Worm (Caenorhabditis elegans) whole organism, L4 larva: ENCODE measurements around the gene Y59A8B.25.
A peak's percentile ranks its signal among the peaks of the same experiment; 100 is the strongest.
"Not testable (repeated sequence)": the region's sequence is repeated elsewhere in the genome, so short reads cannot be mapped to it uniquely, and the experiment has no call there.

Source experiments
- F44E2.7 ChIP-seq: fragments of 200-800 bp; sonication (Bioruptor generic); IDR thresholded peaks from 2 replicates; pipeline ENCODE4 v2.1.2; 2022; ENCODE audit warnings: missing genetic modification characterization, missing compliant biosample characterization
- T20F7.1 ChIP-seq: fragments of 200-800 bp; sonication (Bioruptor generic); optimal IDR thresholded peaks from 2 replicates; lab custom pipeline; 2018; ENCODE audit warnings: mild to moderate bottlenecking, missing genetic modification characterization, missing compliant biosample characterization
- T26A8.4 ChIP-seq: fragments of 200-800 bp; sonication (Bioruptor generic); IDR thresholded peaks from 2 replicates; pipeline ENCODE4 v1.3.6; 2022; ENCODE audit warnings: missing genetic modification characterization, missing compliant biosample characterization
- Y75B8A.6 ChIP-seq: fragments of 200-800 bp; sonication (Bioruptor generic); IDR thresholded peaks from 2 replicates; pipeline ENCODE4 v1.3.6; 2022; ENCODE audit warnings: missing genetic modification reagents, missing genetic modification characterization, missing compliant biosample characterization
- ZK546.5 ChIP-seq, 2 experiments: sonication (generic microtip); optimal IDR thresholded peaks; 2 replicates each; lab custom pipeline; 2017; ENCODE audit warnings: missing biosample characterization in 2 of 2, missing genetic modification characterization in 2 of 2
- aha-1 ChIP-seq: fragments of 150-350 bp; peaks from one replicate; lab custom pipeline; 2014; ENCODE audit warnings: missing biosample characterization, missing genetic modification characterization
- arid-1 ChIP-seq: fragments of 200-800 bp; sonication (Bioruptor generic); conservative IDR thresholded peaks from 2 replicates; pipeline ENCODE4 v1.3.6; 2022; ENCODE audit warnings: missing genetic modification reagents, missing genetic modification characterization, missing compliant biosample characterization
- ceh-20 ChIP-seq: fragments of 200-800 bp; sonication (Bioruptor generic); IDR thresholded peaks from 2 replicates; pipeline ENCODE4 v1.3.6; 2022; ENCODE audit warnings: missing genetic modification reagents, missing genetic modification characterization, missing compliant biosample characterization
- ceh-32 ChIP-seq: sonication (generic microtip); optimal IDR thresholded peaks from 2 replicates; lab custom pipeline; 2016; ENCODE audit warnings: mild to moderate bottlenecking, missing genetic modification characterization, missing compliant biosample characterization; ENCODE audit not compliant: poor library complexity
- daf-12 ChIP-seq: fragments of 150-350 bp; optimal IDR thresholded peaks from 2 replicates; lab custom pipeline; 2014; ENCODE audit warnings: missing biosample characterization, missing genetic modification reagents, missing genetic modification characterization
- dmd-6 ChIP-seq: fragments of 200-800 bp; sonication (Bioruptor generic); IDR thresholded peaks from 2 replicates; pipeline ENCODE4 v1.3.6; 2022; ENCODE audit warnings: missing genetic modification reagents, missing genetic modification characterization, missing compliant biosample characterization
- dpl-1 ChIP-seq: fragments of 150-350 bp; optimal IDR thresholded peaks from 2 replicates; lab custom pipeline; 2014; ENCODE audit warnings: missing biosample characterization, missing genetic modification reagents, missing genetic modification characterization
- dve-1 ChIP-seq: sonication (generic microtip); optimal IDR thresholded peaks from 2 replicates; lab custom pipeline; 2017; ENCODE audit warnings: antibody characterized with exemption, mild to moderate bottlenecking, missing genetic modification characterization, missing compliant biosample characterization; ENCODE audit not compliant: insufficient read depth
- egl-27 ChIP-seq: sonication (generic microtip); optimal IDR thresholded peaks from 3 replicates; lab custom pipeline; 2017; ENCODE audit warnings: missing biosample characterization, missing genetic modification reagents, missing genetic modification characterization
- fkh-10 ChIP-seq: fragments of 150-350 bp; optimal IDR thresholded peaks from 2 replicates; lab custom pipeline; 2014; ENCODE audit warnings: missing biosample characterization, missing genetic modification reagents, missing genetic modification characterization
- fos-1 ChIP-seq: fragments of 150-350 bp; optimal IDR thresholded peaks from 2 replicates; lab custom pipeline; 2014; ENCODE audit warnings: missing biosample characterization, missing genetic modification characterization
- hif-1 ChIP-seq, 2 experiments: sonication (generic microtip); optimal IDR thresholded peaks; 2 replicates each; lab custom pipeline; 2016 to 2017; ENCODE audit warnings: missing compliant biosample characterization in 2 of 2, missing genetic modification characterization in 2 of 2, missing genetic modification reagents in 2 of 2, missing genotype in 2 of 2, mild to moderate bottlenecking in 1 of 2
- hlh-30 ChIP-seq: sonication (generic microtip); optimal IDR thresholded peaks from 2 replicates; lab custom pipeline; 2017; ENCODE audit warnings: antibody characterized with exemption, mild to moderate bottlenecking, missing genetic modification characterization, missing compliant biosample characterization; ENCODE audit not compliant: insufficient read depth
- lim-7 ChIP-seq: fragments of 200-800 bp; sonication (Bioruptor generic); IDR thresholded peaks from 2 replicates; pipeline ENCODE4 v1.3.6; 2022; ENCODE audit warnings: missing genetic modification characterization, missing compliant biosample characterization
- lin-13 ChIP-seq: fragments of 150-350 bp; optimal IDR thresholded peaks from 2 replicates; lab custom pipeline; 2014; ENCODE audit warnings: missing biosample characterization, missing genetic modification reagents, missing genetic modification characterization
- lin-29 ChIP-seq: fragments of 200-800 bp; sonication (Bioruptor generic); IDR thresholded peaks from 2 replicates; pipeline ENCODE4 v1.3.6; 2022; ENCODE audit warnings: missing genetic modification reagents, missing genetic modification characterization, missing compliant biosample characterization
- lin-38 ChIP-seq: fragments of 200-800 bp; sonication (Bioruptor generic); IDR thresholded peaks from 2 replicates; pipeline ENCODE4 v1.3.6; 2022; ENCODE audit warnings: missing genetic modification reagents, missing genetic modification characterization, missing compliant biosample characterization
- lsy-2 ChIP-seq, 2 experiments: fragments of 150-350 bp in 1 of 2; sonication (generic microtip) in 1 of 2; optimal IDR thresholded peaks; 2 replicates each; lab custom pipeline; 2014 to 2017; ENCODE audit warnings: missing biosample characterization in 2 of 2, missing genetic modification characterization in 2 of 2
- madf-9 ChIP-seq: fragments of 200-800 bp; sonication (Bioruptor generic); conservative IDR thresholded peaks from 2 replicates; pipeline ENCODE4 v1.3.6; 2022; ENCODE audit warnings: missing genetic modification reagents, missing genetic modification characterization, missing compliant biosample characterization
- mep-1 ChIP-seq: fragments of 150-350 bp; sonication (generic microtip); optimal IDR thresholded peaks from 3 replicates; lab custom pipeline; 2014; ENCODE audit warnings: missing biosample characterization, missing genetic modification characterization
- mes-2 ChIP-seq: sonication (generic microtip); optimal IDR thresholded peaks from 2 replicates; lab custom pipeline; 2016; ENCODE audit warnings: missing genotype, mild to moderate bottlenecking, missing genetic modification characterization, missing compliant biosample characterization; ENCODE audit not compliant: poor library complexity, severe bottlenecking
- nhr-102 ChIP-seq: sonication (generic microtip); optimal IDR thresholded peaks from 2 replicates; lab custom pipeline; 2016; ENCODE audit warnings: mild to moderate bottlenecking, missing genetic modification characterization, moderate library complexity, missing compliant biosample characterization
- nhr-237 ChIP-seq: sonication (generic microtip); optimal IDR thresholded peaks from 2 replicates; lab custom pipeline; 2017; ENCODE audit warnings: missing biosample characterization, missing genetic modification characterization
- nhr-48 ChIP-seq: sonication (generic microtip); optimal IDR thresholded peaks from 2 replicates; lab custom pipeline; 2016; ENCODE audit warnings: mild to moderate bottlenecking, missing genetic modification characterization, missing compliant biosample characterization
- nhr-77 ChIP-seq: fragments of 150-350 bp; optimal IDR thresholded peaks from 2 replicates; lab custom pipeline; 2014; ENCODE audit warnings: missing biosample characterization, missing genetic modification characterization
- pha-4 ChIP-seq, 2 experiments: fragments of 150-350 bp in 1 of 2; fragments of 200-800 bp in 1 of 2; sonication (Bioruptor generic) in 1 of 2; IDR thresholded peaks in 1 of 2; optimal IDR thresholded peaks in 1 of 2; 2 replicates each; pipeline versions ENCODE4 v1.3.6 to Lab custom; 2014 to 2022; ENCODE audit warnings: missing genetic modification characterization in 2 of 2, missing genetic modification reagents in 2 of 2, missing biosample characterization in 1 of 2, missing compliant biosample characterization in 1 of 2
- pqm-1 ChIP-seq: sonication (generic microtip); optimal IDR thresholded peaks from 2 replicates; lab custom pipeline; 2017; ENCODE audit warnings: missing biosample characterization, missing genetic modification characterization
- rbr-2 ChIP-seq: sonication (generic microtip); optimal IDR thresholded peaks from 2 replicates; lab custom pipeline; 2016; ENCODE audit warnings: missing genotype, missing genetic modification characterization, missing compliant biosample characterization
- skn-1 ChIP-seq: fragments of 150-350 bp; optimal IDR thresholded peaks from 2 replicates; lab custom pipeline; 2014; ENCODE audit warnings: missing biosample characterization, missing genetic modification characterization
- snpc-4 ChIP-seq: fragments of 150-350 bp; optimal IDR thresholded peaks from 2 replicates; lab custom pipeline; 2014; ENCODE audit warnings: missing biosample characterization, missing genetic modification characterization
- spr-1 ChIP-seq: sonication (generic microtip); optimal IDR thresholded peaks from 2 replicates; lab custom pipeline; 2016; ENCODE audit warnings: mild to moderate bottlenecking, missing genetic modification characterization, missing compliant biosample characterization
- unc-130 ChIP-seq: sonication (generic microtip); optimal IDR thresholded peaks from 2 replicates; lab custom pipeline; 2016; ENCODE audit warnings: missing genetic modification reagents, missing genetic modification characterization, missing compliant biosample characterization
- unc-62 ChIP-seq, 3 experiments: fragments of 150-350 bp in 1 of 3; sonication (generic microtip); optimal IDR thresholded peaks in 2 of 3; peaks in 1 of 3; 1 replicate in 1 of 3; 2 replicates in 2 of 3; lab custom pipeline; 2014 to 2017; ENCODE audit warnings: missing biosample characterization in 3 of 3, missing genetic modification characterization in 3 of 3, missing genetic modification reagents in 3 of 3, missing genotype in 1 of 3
- zag-1 ChIP-seq: fragments of 150-350 bp; optimal IDR thresholded peaks from 2 replicates; lab custom pipeline; 2014; ENCODE audit warnings: missing biosample characterization, missing genetic modification characterization
- zfp-2 ChIP-seq: sonication (generic microtip); optimal IDR thresholded peaks from 2 replicates; lab custom pipeline; 2016; ENCODE audit warnings: mild to moderate bottlenecking, missing genetic modification characterization, missing compliant biosample characterization
- zfp-3 ChIP-seq: fragments of 200-800 bp; sonication (Bioruptor generic); conservative IDR thresholded peaks from 2 replicates; pipeline ENCODE4 v1.3.6; 2022; ENCODE audit warnings: missing genetic modification reagents, missing genetic modification characterization, missing compliant biosample characterization
- zip-11 ChIP-seq: fragments of 200-800 bp; sonication (Bioruptor generic); IDR thresholded peaks from 2 replicates; pipeline ENCODE4 v1.3.6; 2022; ENCODE audit warnings: missing genetic modification characterization, missing compliant biosample characterization

Gene Y59A8B.25

DNA sequence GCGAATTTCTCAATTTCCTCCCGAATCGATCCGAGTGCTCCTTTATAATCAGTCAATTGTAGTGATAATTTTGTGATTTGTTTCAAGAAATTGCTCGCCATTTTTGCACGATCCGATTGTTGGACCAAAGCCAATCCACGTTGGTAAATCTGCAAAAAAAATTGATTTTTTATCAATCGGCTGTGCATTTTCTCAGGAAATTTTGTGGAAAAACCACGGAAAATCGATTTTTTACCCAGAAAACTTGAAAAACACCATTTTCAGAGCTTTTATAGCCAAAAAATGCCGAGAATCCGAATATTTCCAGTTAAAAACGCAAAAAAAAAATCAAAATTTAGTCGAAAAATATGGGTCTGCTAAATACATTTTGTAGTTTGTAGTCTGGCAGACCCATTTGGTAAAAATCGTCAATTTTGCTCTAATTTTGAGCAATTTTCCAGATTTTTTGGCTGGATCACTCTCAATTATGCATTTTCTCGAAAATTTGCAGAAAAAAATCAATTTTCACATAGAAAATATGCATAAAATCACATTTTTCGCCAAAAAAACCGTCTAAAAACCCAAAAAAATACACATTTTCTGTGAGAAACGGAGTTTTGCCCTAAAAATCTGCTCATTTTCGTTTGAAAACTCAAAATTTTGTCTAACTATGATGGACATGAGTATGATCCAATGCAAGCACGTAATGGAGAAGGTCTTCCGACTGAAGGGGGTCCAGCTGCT lies at the start of gene Y59A8B.25, which contains the start of gene ebp-3:
TSS of gene Y59A8B.25 (minus strand) at position 101 of the 723 bp plus-strand sequence.
TSS of gene ebp-3 (plus strand) at position 673 of the 723 bp plus-strand sequence.
- TF ChIP-seq lin-38 (GFP tag; lab: Robert Waterston, UW); ceh-20; arid-1 (GFP tag; lab: Robert Waterston, UW): not testable (repeated sequence)

DNA sequence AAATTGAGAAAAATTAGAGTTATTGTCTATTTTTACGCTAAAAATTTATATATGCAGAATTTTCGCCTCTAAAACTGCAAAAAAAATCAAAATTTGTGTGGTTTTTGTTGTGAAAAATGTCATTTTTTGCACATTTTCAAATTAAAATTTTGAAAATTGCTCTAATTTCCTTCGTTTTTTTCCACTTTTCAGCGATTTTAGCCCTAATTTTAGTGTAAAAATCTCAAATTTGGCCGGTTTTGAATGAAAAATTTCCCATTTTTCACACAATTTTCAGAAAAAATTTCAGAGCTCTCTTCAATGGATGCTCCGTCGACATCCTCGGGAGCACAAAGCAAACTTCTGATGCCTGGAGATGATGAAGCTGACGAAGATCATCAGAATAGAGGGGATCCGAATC lies 43.2 kb upstream of the Y59A8B.25 start, which contains the start of gene par-4:
TSS of gene par-4 (plus strand) at position 301 of the 400 bp plus-strand sequence.
- TF ChIP-seq Y75B8A.6 (GFP tag; lab: Robert Waterston, UW): no peak
- TF ChIP-seq unc-130 (GFP tag; lab: Kevin White, UChicago): no peak
- no peak for TF ChIP-seq aha-1
- TF ChIP-seq, all 104 proteins: peak for 0

ce11 chrV:18093941-18094340 lies 38.7 kb upstream of the Y59A8B.25 start:
- TF ChIP-seq dmd-6 (no peak), spr-1 (no peak), T20F7.1 (GFP tag; lab: Kevin White, UChicago) (no peak), dve-1 (no peak), hif-1 (tag; optimal IDR thresholded peaks at IDR 0.05; lab: Kevin White, UChicago) (no peak), fos-1 (tag; lab: Kevin White, UChicago) (no peak), mes-2 (no peak), arid-1 (GFP tag; lab: Robert Waterston, UW) (no peak), daf-12 (no peak), lin-29 (no peak), nhr-237 (tag; lab: Kevin White, UChicago) (no peak), zfp-3 (no peak), rbr-2 (tag; lab: Kevin White, UChicago) (no peak), F44E2.7 (GFP tag; lab: Robert Waterston, UW) (no peak), zip-11 (GFP tag; lab: Robert Waterston, UW) (no peak)

- TF ChIP-seq skn-1 (tag; lab: Kevin White, UChicago): no peak
- no peak for TF ChIP-seq zip-11 (GFP tag; lab: Robert Waterston, UW)
- TF ChIP-seq egl-27 (tag; lab: Kevin White, UChicago): no peak
- peak; percentile 20 for TF ChIP-seq aha-1
These were observed 36.0 kb upstream of the Y59A8B.25 start for ce11 chrV:18091216-18091615.

ce11 chrV:18086783-18087182 lies 31.6 kb upstream of the Y59A8B.25 start, which contains the start of gene slr-2:
slr-2 (plus strand) TSS chrV:18087123.
- TF ChIP-seq zag-1: no peak
- no peak for TF ChIP-seq lin-13
- TF ChIP-seq mep-1 (tag; lab: Kevin White, UChicago): peak; percentile 45
- no peak for TF ChIP-seq T26A8.4 (GFP tag; lab: Robert Waterston, UW)
- TF ChIP-seq lim-7 (GFP tag; lab: Robert Waterston, UW): no peak
- no peak for TF ChIP-seq pha-4 (GFP tag; IDR thresholded peaks at IDR 0.05; lab: Robert Waterston, UW)
- no peak for TF ChIP-seq pha-4 (tag; optimal IDR thresholded peaks at IDR 0.05; lab: Kevin White, UChicago)
- TF ChIP-seq unc-62 (GFP tag; optimal IDR thresholded peaks at IDR 0.05 in 1 of 2; lab: Kevin White, UChicago): peak in 1 of 2 experiments; percentile 1
- no peak for TF ChIP-seq unc-62 (tag; optimal IDR thresholded peaks at IDR 0.05; lab: Kevin White, UChicago)
- peak; percentile 95 for TF ChIP-seq dpl-1 (GFP tag; lab: Kevin White, UChicago)
- no peak for TF ChIP-seq nhr-48 (tag; lab: Kevin White, UChicago)
- TF ChIP-seq lsy-2 (tag; optimal IDR thresholded peaks at IDR 0.05; lab: Kevin White, UChicago): peak in 1 of 2 experiments; percentile 53
- TF ChIP-seq T20F7.1 (GFP tag; lab: Kevin White, UChicago): no peak
- peak; percentile 33 for TF ChIP-seq hlh-30 (tag; lab: Kevin White, UChicago)
- no peak for TF ChIP-seq zfp-2 (tag; lab: Kevin White, UChicago)
- no peak for TF ChIP-seq fkh-10 (GFP tag; lab: Kevin White, UChicago)
- peak; percentile 96 for TF ChIP-seq lin-38 (GFP tag; lab: Robert Waterston, UW)
- TF ChIP-seq madf-9 (GFP tag; lab: Robert Waterston, UW): no peak
- TF ChIP-seq snpc-4 (tag; lab: Kevin White, UChicago): no peak
- no peak for TF ChIP-seq nhr-77 (tag; lab: Kevin White, UChicago)
- TF ChIP-seq ceh-32 (tag; lab: Kevin White, UChicago): no peak
- no peak for TF ChIP-seq nhr-102 (tag; lab: Kevin White, UChicago)
- TF ChIP-seq ZK546.5 (tag; optimal IDR thresholded peaks at IDR 0.05; lab: Kevin White, UChicago): no peak
- no peak for TF ChIP-seq pqm-1
- no peak for TF ChIP-seq skn-1 (tag; lab: Kevin White, UChicago)
